In genomic region chrX:14882536-14883118, dm6 we compare ENCODE assay signal across 5 fruit fly cellular contexts.
TF ChIP-seq lines count a peak whose summit lies in the region.

Gene CG45064, minus strand, starts transcription at chrX:14882586.
Gene CG45065, minus strand, starts transcription at chrX:14882586.

- peak; percentile 50 for TF ChIP-seq CTCF in whole organism, embryonic (GFP tag; optimal IDR thresholded peaks at IDR 0.05; lab: Kevin White, UChicago)

TF ChIP-seq in whole organism, adult, 20 proteins besides CTCF, POLR2A, EP300 and RAD21:
- TF ChIP-seq pad (GFP tag; optimal IDR thresholded peaks at IDR 0.05; lab: Kevin White, UChicago) = no peak
- TF ChIP-seq bab1 (GFP tag; optimal IDR thresholded peaks at IDR 0.05; lab: Kevin White, UChicago) = peak; percentile 54
- TF ChIP-seq CG12768 (GFP tag; optimal IDR thresholded peaks at IDR 0.05; lab: Kevin White, UChicago) = no peak
- TF ChIP-seq CG14711 (tag; optimal IDR thresholded peaks at IDR 0.05; lab: Kevin White, UChicago) = no peak
- TF ChIP-seq CG33017 (tag; optimal IDR thresholded peaks at IDR 0.05; lab: Kevin White, UChicago) = no peak
- no peak for TF ChIP-seq cic (GFP tag; optimal IDR thresholded peaks at IDR 0.05; lab: Kevin White, UChicago)
- no peak for TF ChIP-seq kay (GFP tag; lab: Kevin White, UChicago; ENCODE audit: borderline replicate concordance)
- no peak for TF ChIP-seq ovo (GFP tag; optimal IDR thresholded peaks at IDR 0.05; lab: Kevin White, UChicago)
- TF ChIP-seq CG7101 (tag; optimal IDR thresholded peaks at IDR 0.05; lab: Kevin White, UChicago) = peak; percentile 3
- TF ChIP-seq Crg-1 (GFP tag; optimal IDR thresholded peaks at IDR 0.05; lab: Kevin White, UChicago) = no peak
- no peak for TF ChIP-seq CG5204 (GFP tag; optimal IDR thresholded peaks at IDR 0.05; lab: Kevin White, UChicago)
- TF ChIP-seq CG1620 (GFP tag; optimal IDR thresholded peaks at IDR 0.05; lab: Kevin White, UChicago) = no peak
- no peak for TF ChIP-seq Clk (GFP tag; optimal IDR thresholded peaks at IDR 0.05; lab: Kevin White, UChicago)
- no peak for TF ChIP-seq cnc (optimal IDR thresholded peaks at IDR 0.05; lab: Kevin White, UChicago)
- no peak for TF ChIP-seq Hr96 (GFP tag; optimal IDR thresholded peaks at IDR 0.05; lab: Kevin White, UChicago)
- TF ChIP-seq Mnt (GFP tag; optimal IDR thresholded peaks at IDR 0.05; lab: Kevin White, UChicago) = no peak

TF ChIP-seq in whole organism, embryonic, 481 proteins besides CTCF, POLR2A, EP300 and RAD21 (continues in another document):
- peak; percentile 60 for TF ChIP-seq disco-r (GFP tag; optimal IDR thresholded peaks at IDR 0.05; lab: Kevin White, UChicago)
- no peak for TF ChIP-seq CG10321 (GFP tag; IDR thresholded peaks at IDR 0.05; lab: Robert Waterston, UW)
- no peak for TF ChIP-seq CG34376 (GFP tag; optimal IDR thresholded peaks at IDR 0.05; lab: Kevin White, UChicago)
- TF ChIP-seq Ets65A (GFP tag; lab: Kevin White, UChicago) = peak; percentile 96
- no peak for TF ChIP-seq BEAF-32 (GFP tag; optimal IDR thresholded peaks at IDR 0.05; lab: Kevin White, UChicago)
- TF ChIP-seq Side (GFP tag; optimal IDR thresholded peaks at IDR 0.05; lab: Kevin White, UChicago) = peak; percentile 84
- TF ChIP-seq chn (GFP tag; optimal IDR thresholded peaks at IDR 0.05; lab: Kevin White, UChicago) = peak; percentile 72
- peak; percentile 95 for TF ChIP-seq Sox102F (GFP tag; optimal IDR thresholded peaks at IDR 0.05; lab: Kevin White, UChicago)
- TF ChIP-seq Vsx1 (GFP tag; optimal IDR thresholded peaks at IDR 0.05; lab: Kevin White, UChicago) = peak; percentile 50
- TF ChIP-seq CG17568 (GFP tag; optimal IDR thresholded peaks at IDR 0.05; lab: Kevin White, UChicago) = peak; percentile 64
- TF ChIP-seq Elba2 (GFP tag; optimal IDR thresholded peaks at IDR 0.05; lab: Kevin White, UChicago) = no peak
- TF ChIP-seq CG11560 (tag; IDR thresholded peaks at IDR 0.05; lab: Robert Waterston, UW) = peak; percentile 55; the same call in 2 of the 3 replicates
- peak; percentile 51 for TF ChIP-seq CHES-1-like (GFP tag; optimal IDR thresholded peaks at IDR 0.05; lab: Kevin White, UChicago)
- peak; percentile 12 for TF ChIP-seq CG2116 (GFP tag; optimal IDR thresholded peaks at IDR 0.05; lab: Kevin White, UChicago)
- TF ChIP-seq sug (tag; optimal IDR thresholded peaks at IDR 0.05; lab: Kevin White, UChicago) = peak; percentile 40
- peak; percentile 83 for TF ChIP-seq CG12219 (GFP tag; optimal IDR thresholded peaks at IDR 0.05; lab: Kevin White, UChicago)
- TF ChIP-seq hb (GFP tag; IDR thresholded peaks at IDR 0.05; lab: Robert Waterston, UW; ENCODE audit: partially characterized antibody) = no peak
- TF ChIP-seq CG17612 (GFP tag; IDR thresholded peaks at IDR 0.05; lab: Robert Waterston, UW) = no peak
- peak; percentile 68 for TF ChIP-seq Lim3 (GFP tag; IDR thresholded peaks at IDR 0.05; lab: Robert Waterston, UW)

TF ChIP-seq in whole organism, prepupa, 60 proteins besides CTCF, POLR2A, EP300 and RAD21 (continues in another document):
- TF ChIP-seq eg (GFP tag; IDR thresholded peaks at IDR 0.05; lab: Robert Waterston, UW) (peak; percentile 94), topi (GFP tag; optimal IDR thresholded peaks at IDR 0.05; lab: Kevin White, UChicago) (peak; percentile 85), CG8119 (GFP tag; IDR thresholded peaks at IDR 0.05; lab: Robert Waterston, UW) (peak; percentile 94), vri (GFP tag; optimal IDR thresholded peaks at IDR 0.05; lab: Kevin White, UChicago) (peak; percentile 73), CG34406 (GFP tag; optimal IDR thresholded peaks at IDR 0.05; lab: Kevin White, UChicago) (peak; percentile 90), spab (GFP tag; optimal IDR thresholded peaks at IDR 0.05; lab: Kevin White, UChicago) (peak; percentile 45), lz (GFP tag; optimal IDR thresholded peaks at IDR 0.05; lab: Kevin White, UChicago) (peak; percentile 86), CG3919 (GFP tag; optimal IDR thresholded peaks at IDR 0.05; lab: Kevin White, UChicago) (peak; percentile 89), CG3032 (tag; optimal IDR thresholded peaks at IDR 0.05; lab: Kevin White, UChicago) (peak; percentile 64), fkh (GFP tag; optimal IDR thresholded peaks at IDR 0.05; lab: Kevin White, UChicago) (peak; percentile 8), CG10669 (GFP tag; optimal IDR thresholded peaks at IDR 0.05; lab: Kevin White, UChicago) (peak; percentile 66), CG7368 (GFP tag; optimal IDR thresholded peaks at IDR 0.05; lab: Kevin White, UChicago) (peak; percentile 79), Eip78C (GFP tag; lab: Kevin White, UChicago) (peak; percentile 97), CG10631 (GFP tag; optimal IDR thresholded peaks at IDR 0.05; lab: Kevin White, UChicago) (peak; percentile 84), Eip75B (GFP tag; optimal IDR thresholded peaks at IDR 0.05; lab: Kevin White, UChicago) (peak; percentile 90), CG6276 (GFP tag; optimal IDR thresholded peaks at IDR 0.05; lab: Kevin White, UChicago) (peak; percentile 90), Sox14 (GFP tag; optimal IDR thresholded peaks at IDR 0.05; lab: Kevin White, UChicago) (peak; percentile 85), CG1621 (tag; optimal IDR thresholded peaks at IDR 0.05; lab: Kevin White, UChicago) (no peak), cyc (GFP tag; optimal IDR thresholded peaks at IDR 0.05; lab: Kevin White, UChicago) (peak; percentile 84), Ets21C (GFP tag; optimal IDR thresholded peaks at IDR 0.05; lab: Kevin White, UChicago) (peak; percentile 76)

TF ChIP-seq in whole organism, pupa, 21 proteins besides CTCF, POLR2A, EP300 and RAD21:
- peak; percentile 92 for TF ChIP-seq CG4496 (GFP tag; IDR thresholded peaks at IDR 0.05; lab: Robert Waterston, UW)
- TF ChIP-seq Ets98B (GFP tag; IDR thresholded peaks at IDR 0.05; lab: Robert Waterston, UW) = peak; percentile 93
- no peak for TF ChIP-seq CG13204 (GFP tag; optimal IDR thresholded peaks at IDR 0.05; lab: Kevin White, UChicago)
- peak; percentile 89 for TF ChIP-seq Pif1A (GFP tag; optimal IDR thresholded peaks at IDR 0.05; lab: Kevin White, UChicago)
- TF ChIP-seq D1 (tag; optimal IDR thresholded peaks at IDR 0.05; lab: Kevin White, UChicago) = no peak
- TF ChIP-seq CG12605 (GFP tag; IDR thresholded peaks at IDR 0.05; lab: Robert Waterston, UW) = peak; percentile 82
- peak; percentile 91 for TF ChIP-seq CG32121 (GFP tag; IDR thresholded peaks at IDR 0.05; lab: Robert Waterston, UW)
- TF ChIP-seq CG17806 (tag; optimal IDR thresholded peaks at IDR 0.05; lab: Kevin White, UChicago) = peak; percentile 70
- TF ChIP-seq rn (GFP tag; IDR thresholded peaks at IDR 0.05; lab: Robert Waterston, UW) = peak; percentile 71
- TF ChIP-seq Snoo (tag; optimal IDR thresholded peaks at IDR 0.05; lab: Kevin White, UChicago) = peak; percentile 54
- TF ChIP-seq fd96Ca (GFP tag; IDR thresholded peaks at IDR 0.05; lab: Robert Waterston, UW) = peak; percentile 87
- peak; percentile 37 for TF ChIP-seq CG34367 (tag; optimal IDR thresholded peaks at IDR 0.05; lab: Kevin White, UChicago)
- peak; percentile 61 for TF ChIP-seq CG15710 (tag; optimal IDR thresholded peaks at IDR 0.05; lab: Kevin White, UChicago)
- 0 out of 2 replicates have a peak, but pooled peaks have one; percentile 38 for TF ChIP-seq CG10348 (GFP tag; IDR thresholded peaks at IDR 0.05; lab: Robert Waterston, UW)
- TF ChIP-seq EcR (GFP tag; optimal IDR thresholded peaks at IDR 0.05; lab: Kevin White, UChicago) = no peak
- peak; percentile 73 for TF ChIP-seq CG8301 (tag; optimal IDR thresholded peaks at IDR 0.05; lab: Kevin White, UChicago)
- peak; percentile 67 for TF ChIP-seq CG8159 (tag; optimal IDR thresholded peaks at IDR 0.05; lab: Kevin White, UChicago)
- TF ChIP-seq CG9948 (tag; optimal IDR thresholded peaks at IDR 0.05; lab: Kevin White, UChicago) = peak; percentile 68
- no peak for TF ChIP-seq gl (tag; optimal IDR thresholded peaks at IDR 0.05; lab: Kevin White, UChicago)
- peak; percentile 56 for TF ChIP-seq CG14655 (GFP tag; optimal IDR thresholded peaks at IDR 0.05; lab: Kevin White, UChicago)
- TF ChIP-seq Pif1B (GFP tag; optimal IDR thresholded peaks at IDR 0.05; lab: Kevin White, UChicago) = peak; percentile 85

TF ChIP-seq in whole organism, wandering third instar larva, 38 proteins besides CTCF, POLR2A, EP300 and RAD21 (continues in another document):
- TF ChIP-seq sage (GFP tag; optimal IDR thresholded peaks at IDR 0.05; lab: Kevin White, UChicago) (peak; percentile 65), fru (GFP tag; optimal IDR thresholded peaks at IDR 0.05; lab: Kevin White, UChicago) (peak; percentile 90), Dfd (GFP tag; optimal IDR thresholded peaks at IDR 0.05; lab: Kevin White, UChicago) (no peak), sv (GFP tag; optimal IDR thresholded peaks at IDR 0.05; lab: Kevin White, UChicago) (peak; percentile 70), usp (GFP tag; optimal IDR thresholded peaks at IDR 0.05; lab: Kevin White, UChicago) (no peak), ey (GFP tag; optimal IDR thresholded peaks at IDR 0.05; lab: Kevin White, UChicago) (peak; percentile 87), dsf (GFP tag; optimal IDR thresholded peaks at IDR 0.05; lab: Kevin White, UChicago; ENCODE audit: borderline replicate concordance) (peak; percentile 26), dmrt93B (GFP tag; optimal IDR thresholded peaks at IDR 0.05; lab: Kevin White, UChicago) (peak; percentile 57), pan (optimal IDR thresholded peaks at IDR 0.05; lab: Kevin White, UChicago) (no peak), jim (GFP tag; optimal IDR thresholded peaks at IDR 0.05; lab: Kevin White, UChicago) (no peak), Vsx2 (GFP tag; optimal IDR thresholded peaks at IDR 0.05; lab: Kevin White, UChicago; ENCODE audit: partially characterized antibody) (no peak), Rel (GFP tag; optimal IDR thresholded peaks at IDR 0.05; lab: Kevin White, UChicago) (no peak), Rel (tag; optimal IDR thresholded peaks at IDR 0.05; lab: Kevin White, UChicago) (no peak), Myc (optimal IDR thresholded peaks at IDR 0.05; lab: Kevin White, UChicago) (no peak), woc (GFP tag; optimal IDR thresholded peaks at IDR 0.05; lab: Kevin White, UChicago) (peak; percentile 55), CG9705 (GFP tag; optimal IDR thresholded peaks at IDR 0.05; lab: Kevin White, UChicago) (peak; percentile 37), Abd-B (GFP tag; optimal IDR thresholded peaks at IDR 0.05; lab: Kevin White, UChicago) (no peak), Jra (GFP tag; optimal IDR thresholded peaks at IDR 0.05; lab: Kevin White, UChicago) (peak; percentile 30), OdsH (GFP tag; optimal IDR thresholded peaks at IDR 0.05; lab: Kevin White, UChicago) (peak; percentile 87), br (GFP tag; optimal IDR thresholded peaks at IDR 0.05; lab: Kevin White, UChicago) (peak; percentile 84), Sp1 (GFP tag; optimal IDR thresholded peaks at IDR 0.05; lab: Kevin White, UChicago) (peak; percentile 78), h (GFP tag; optimal IDR thresholded peaks at IDR 0.05; lab: Kevin White, UChicago) (peak; percentile 92), dl (GFP tag; optimal IDR thresholded peaks at IDR 0.05; lab: Kevin White, UChicago; ENCODE audit: insufficient read depth in 1 of 2, partially characterized antibody in 2 of 2) (no peak), CG32264 (GFP tag; optimal IDR thresholded peaks at IDR 0.05; lab: Kevin White, UChicago) (no peak), Dif (GFP tag; optimal IDR thresholded peaks at IDR 0.05; lab: Kevin White, UChicago; ENCODE audit: partially characterized antibody) (no peak)
